Fruit fly (Drosophila melanogaster) whole organism, adult: ENCODE measurements around the gene ver.
A peak's percentile ranks its signal among the peaks of the same experiment; 100 is the strongest.

Source experiments
- CG11617 ChIP-seq: fragments of 200-800 bp; sonication (Bioruptor generic); optimal IDR thresholded peaks from 2 replicates; lab custom pipeline; 2017; ENCODE audit warnings: mild to moderate bottlenecking, missing biosample characterization, missing genetic modification reagents, missing genetic modification characterization
- CG12768 ChIP-seq: fragments of 200-800 bp; sonication (Bioruptor generic); optimal IDR thresholded peaks from 2 replicates; lab custom pipeline; 2017; ENCODE audit warnings: missing biosample characterization, missing genetic modification characterization, mild to moderate bottlenecking, moderate library complexity, missing genetic modification reagents
- CG14711 ChIP-seq: fragments of 200-800 bp; sonication (Bioruptor generic); optimal IDR thresholded peaks from 2 replicates; lab custom pipeline; 2018; ENCODE audit warnings: missing biosample characterization, mild to moderate bottlenecking, missing genetic modification characterization, moderate library complexity
- CG1620 ChIP-seq: fragments of 200-800 bp; sonication (Bioruptor generic); optimal IDR thresholded peaks from 2 replicates; lab custom pipeline; 2016; ENCODE audit warnings: missing biosample characterization, missing genetic modification characterization
- CG33017 ChIP-seq: fragments of 200-800 bp; sonication (Bioruptor generic); optimal IDR thresholded peaks from 2 replicates; lab custom pipeline; 2018; ENCODE audit warnings: missing biosample characterization, mild to moderate bottlenecking, missing genetic modification characterization, moderate library complexity
- CG5204 ChIP-seq: fragments of 200-800 bp; sonication (Bioruptor generic); optimal IDR thresholded peaks from 2 replicates; lab custom pipeline; 2016; ENCODE audit warnings: missing biosample characterization, missing genetic modification characterization
- CG7045 ChIP-seq: fragments of 200-800 bp; sonication (Bioruptor generic); optimal IDR thresholded peaks from 2 replicates; lab custom pipeline; 2017; ENCODE audit warnings: missing biosample characterization, mild to moderate bottlenecking, missing genetic modification characterization
- CG7101 ChIP-seq: fragments of 200-800 bp; sonication (Bioruptor generic); optimal IDR thresholded peaks from 2 replicates; lab custom pipeline; 2018; ENCODE audit warnings: missing biosample characterization, mild to moderate bottlenecking, missing genetic modification characterization, moderate library complexity
- Clk ChIP-seq: fragments of 200-800 bp; sonication (Bioruptor generic); optimal IDR thresholded peaks from 2 replicates; lab custom pipeline; 2017; ENCODE audit warnings: missing biosample characterization, missing genetic modification characterization
- Crg-1 ChIP-seq: fragments of 200-800 bp; sonication (Bioruptor generic); optimal IDR thresholded peaks from 2 replicates; lab custom pipeline; 2016; ENCODE audit warnings: missing biosample characterization, missing genetic modification characterization
- Hr96 ChIP-seq: fragments of 200-800 bp; sonication (Bioruptor generic); optimal IDR thresholded peaks from 2 replicates; lab custom pipeline; 2016; ENCODE audit warnings: missing biosample characterization, missing genetic modification characterization
- Mnt ChIP-seq: fragments of 200-800 bp; sonication (Bioruptor generic); optimal IDR thresholded peaks from 2 replicates; lab custom pipeline; 2016; ENCODE audit warnings: missing biosample characterization, mild to moderate bottlenecking, missing genetic modification characterization
- bab1 ChIP-seq: fragments of 200-800 bp; sonication (Bioruptor generic); optimal IDR thresholded peaks from 3 replicates; lab custom pipeline; 2019; ENCODE audit warnings: missing biosample characterization, mild to moderate bottlenecking, missing genetic modification characterization, moderate library complexity
- cic ChIP-seq: fragments of 200-800 bp; sonication (Bioruptor generic); optimal IDR thresholded peaks from 2 replicates; lab custom pipeline; 2017; ENCODE audit warnings: missing biosample characterization, mild to moderate bottlenecking, missing genetic modification characterization, moderate library complexity
- cnc ChIP-seq, 2 experiments: fragments of >200 bp; optimal IDR thresholded peaks; 2 replicates each; lab custom pipeline; 2017
- kay ChIP-seq: fragments of 200-800 bp; sonication (Bioruptor generic); peaks from one replicate; lab custom pipeline; 2016; ENCODE audit warnings: missing biosample characterization, missing genetic modification characterization, borderline replicate concordance
- ovo ChIP-seq: fragments of 200-800 bp; sonication (Bioruptor generic); optimal IDR thresholded peaks from 2 replicates; lab custom pipeline; 2016; ENCODE audit warnings: missing biosample characterization, missing genetic modification characterization
- pad ChIP-seq: fragments of 200-800 bp; sonication (Bioruptor generic); optimal IDR thresholded peaks from 3 replicates; lab custom pipeline; 2017; ENCODE audit warnings: missing biosample characterization, missing genetic modification characterization, mild to moderate bottlenecking, moderate library complexity, missing genetic modification reagents
- tj ChIP-seq: fragments of 200-800 bp; sonication (Bioruptor generic); optimal IDR thresholded peaks from 3 replicates; lab custom pipeline; 2017; ENCODE audit warnings: missing biosample characterization, mild to moderate bottlenecking, missing genetic modification characterization, moderate library complexity
- toe ChIP-seq: fragments of 200-800 bp; sonication (Bioruptor generic); optimal IDR thresholded peaks from 2 replicates; lab custom pipeline; 2016; ENCODE audit warnings: missing biosample characterization, missing genetic modification characterization

The ver gene

DNA sequence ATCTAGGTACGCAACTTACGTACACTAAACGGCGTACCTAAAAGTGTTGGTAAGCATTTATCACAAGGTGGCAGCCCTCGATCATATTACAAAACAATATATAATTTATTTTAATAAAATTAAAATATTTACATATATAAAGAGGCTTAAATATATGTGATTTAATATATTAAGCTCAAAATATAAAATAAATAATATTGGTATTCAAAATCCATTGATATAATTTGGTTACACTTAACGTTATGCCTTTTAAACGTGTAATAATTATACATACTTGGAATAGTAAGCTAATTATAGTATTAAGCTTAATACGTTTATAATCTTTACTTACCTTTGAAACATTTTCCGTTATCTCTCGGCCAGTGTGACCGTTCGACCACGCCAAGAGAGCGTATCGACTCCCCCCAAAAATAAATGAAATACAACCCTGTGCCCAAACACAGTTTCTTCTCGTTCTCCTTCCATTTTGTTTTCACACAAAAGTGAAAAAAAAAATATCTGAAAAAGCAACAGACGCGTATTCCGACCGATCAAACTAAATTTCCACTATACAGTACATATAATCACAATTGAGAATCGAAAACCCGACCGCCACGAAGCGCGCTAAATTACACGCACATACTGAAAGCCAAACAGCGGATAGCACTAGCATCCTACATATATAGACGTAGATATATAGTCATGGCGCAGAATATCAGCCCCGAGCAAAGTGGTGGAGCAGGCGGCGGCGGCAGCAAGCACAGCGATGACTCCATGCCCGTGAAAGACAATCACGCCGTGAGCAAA lies 19.7 kb upstream of the ver start, which contains the start of the genes CG10646 and vih:
Gene CG10646, minus strand, starts transcription at position 30 of the 786 bp plus-strand sequence.
Gene vih, plus strand, starts transcription at position 428 of the 786 bp plus-strand sequence.
- TF ChIP-seq pad (GFP tag; lab: Kevin White, UChicago) (peak; percentile 61), bab1 (peak; percentile 19), Clk (no peak), CG1620 (GFP tag; lab: Kevin White, UChicago) (peak; percentile 8), CG14711 (tag; lab: Kevin White, UChicago) (peak; percentile 74), CG12768 (GFP tag; lab: Kevin White, UChicago) (peak; percentile 29), ovo (GFP tag; lab: Kevin White, UChicago) (peak; percentile 77), Hr96 (GFP tag; lab: Kevin White, UChicago) (no peak), Crg-1 (GFP tag; lab: Kevin White, UChicago) (peak; percentile 12), Mnt (GFP tag; lab: Kevin White, UChicago) (peak; percentile 42), tj (GFP tag; lab: Kevin White, UChicago) (peak; percentile 13), cnc (optimal IDR thresholded peaks at IDR 0.05; lab: Kevin White, UChicago) (no peak), CG11617 (peak; percentile 58), kay (GFP tag; lab: Kevin White, UChicago) (no peak), CG7101 (tag; lab: Kevin White, UChicago) (peak; percentile 67), CG33017 (tag; lab: Kevin White, UChicago) (peak; percentile 21), CG7045 (peak; percentile 10), toe (no peak)

- no peak for TF ChIP-seq CG7101 (tag; lab: Kevin White, UChicago)
- TF ChIP-seq kay (GFP tag; lab: Kevin White, UChicago): no peak
- no peak for TF ChIP-seq pad (GFP tag; lab: Kevin White, UChicago)
Observed at dm6 chr3L:12505990-12506389, 17.8 kb upstream of the ver start.

- TF ChIP-seq CG14711 (tag; lab: Kevin White, UChicago) (no peak), toe (no peak), Mnt (GFP tag; lab: Kevin White, UChicago) (peak; percentile 6)
Observed at dm6 chr3L:12506963-12507552, 16.7 kb upstream of the ver start.

DNA sequence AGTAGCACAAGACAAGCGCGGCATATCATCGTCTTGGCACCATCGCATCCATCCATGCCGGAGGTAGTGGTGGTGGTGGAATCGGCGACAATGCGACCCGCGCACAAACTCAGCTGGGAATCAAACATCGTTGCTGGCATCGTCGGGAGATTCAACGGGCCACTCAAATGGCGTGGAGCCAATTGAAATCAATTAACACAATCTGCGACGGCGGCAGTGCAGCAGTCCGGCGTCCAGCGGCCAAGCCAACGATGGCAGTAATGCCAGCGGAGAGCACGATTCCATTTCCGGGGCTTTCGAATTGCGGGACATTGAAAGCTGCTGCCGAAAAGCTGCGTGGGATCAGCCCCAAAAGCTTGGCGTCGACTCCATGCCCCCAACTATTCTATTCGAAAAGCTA lies 16.2 kb upstream of the ver start, which contains the start of gene CG10654:
Gene CG10654, minus strand, starts transcription at position 270 of the 400 bp plus-strand sequence.
- TF ChIP-seq pad (GFP tag; lab: Kevin White, UChicago) (no peak), CG12768 (GFP tag; lab: Kevin White, UChicago) (peak; percentile 54), bab1 (no peak), CG33017 (tag; lab: Kevin White, UChicago) (no peak), tj (GFP tag; lab: Kevin White, UChicago) (no peak), ovo (GFP tag; lab: Kevin White, UChicago) (no peak)

DNA sequence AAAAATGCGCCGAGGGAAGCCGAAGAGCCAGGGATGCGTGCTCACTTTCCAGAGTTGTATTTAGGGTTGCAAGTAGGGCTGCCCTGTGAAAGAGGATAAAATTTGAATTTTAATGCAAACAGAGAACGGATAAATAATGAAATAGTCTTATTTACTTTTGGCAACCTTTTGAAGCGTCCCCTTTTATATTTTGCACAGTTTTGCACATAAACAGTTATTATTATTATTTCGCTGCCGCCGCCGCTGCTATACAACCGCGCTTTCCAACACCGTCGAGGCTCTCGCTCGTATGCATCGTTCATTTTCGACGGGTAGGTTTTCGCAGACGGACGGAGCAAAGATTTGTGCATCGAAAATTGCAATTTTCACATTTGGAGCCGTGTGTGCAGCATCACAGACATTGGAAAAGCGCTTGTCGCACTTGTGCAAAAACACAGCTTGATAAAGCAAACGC lies 9.0 kb upstream of the ver start, which contains the start of the genes sti and tral:
Gene sti, minus strand, starts transcription at position 54 of the 454 bp plus-strand sequence.
Gene tral, plus strand, starts transcription at position 298 of the 454 bp plus-strand sequence.
- TF ChIP-seq CG5204 (GFP tag; lab: Kevin White, UChicago): peak; percentile 97
- no peak for TF ChIP-seq cnc (optimal IDR thresholded peaks at IDR 0.05; lab: Kevin White, UChicago)
- peak; percentile 91 for TF ChIP-seq bab1
- TF ChIP-seq tj (GFP tag; lab: Kevin White, UChicago): peak; percentile 77
- peak; percentile 91 for TF ChIP-seq Mnt (GFP tag; lab: Kevin White, UChicago)
- TF ChIP-seq ovo (GFP tag; lab: Kevin White, UChicago): peak; percentile 94
- TF ChIP-seq Hr96 (GFP tag; lab: Kevin White, UChicago): peak; percentile 97
- TF ChIP-seq CG11617: peak; percentile 90
- peak; percentile 89 for TF ChIP-seq CG7045
- peak; percentile 86 for TF ChIP-seq pad (GFP tag; lab: Kevin White, UChicago)
- peak; percentile 98 for TF ChIP-seq toe
- TF ChIP-seq CG7101 (tag; lab: Kevin White, UChicago): peak; percentile 90
- TF ChIP-seq CG1620 (GFP tag; lab: Kevin White, UChicago): peak; percentile 97
- TF ChIP-seq CG33017 (tag; lab: Kevin White, UChicago): peak; percentile 78
- peak; percentile 100 for TF ChIP-seq CG14711 (tag; lab: Kevin White, UChicago)
- TF ChIP-seq Clk: peak; percentile 93
- peak; percentile 94 for TF ChIP-seq CG12768 (GFP tag; lab: Kevin White, UChicago)
- no peak for TF ChIP-seq kay (GFP tag; lab: Kevin White, UChicago)
- peak; percentile 93 for TF ChIP-seq Crg-1 (GFP tag; lab: Kevin White, UChicago)
- TF ChIP-seq cic (GFP tag; lab: Kevin White, UChicago): peak; percentile 78
